Worm (Caenorhabditis elegans) whole organism, late embryonic: ENCODE data around the gene C17G10.7.

ENCODE experiments used
- F13H6.1 ChIP-seq: sonication (generic microtip); optimal IDR thresholded peaks from 2 replicates; lab custom pipeline; 2016; ENCODE audit warnings: missing genetic modification characterization, missing compliant biosample characterization
- K09A11.1 ChIP-seq: sonication (generic microtip); optimal IDR thresholded peaks from 2 replicates; lab custom pipeline; 2017; ENCODE audit warnings: antibody characterized with exemption, mild to moderate bottlenecking, missing genetic modification characterization, missing compliant biosample characterization; ENCODE audit not compliant: insufficient read depth
- T23F11.4 ChIP-seq: fragments of 200-800 bp; sonication (Bioruptor generic); optimal IDR thresholded peaks from 2 replicates; lab custom pipeline; 2018; ENCODE audit warnings: mild to moderate bottlenecking, missing genetic modification characterization, missing compliant biosample characterization
- ama-1 ChIP-seq: fragments of 150-350 bp; optimal IDR thresholded peaks from 2 replicates; lab custom pipeline; 2014
- ceh-14 ChIP-seq: sonication (generic microtip); optimal IDR thresholded peaks from 2 replicates; lab custom pipeline; 2016; ENCODE audit warnings: missing genotype, missing genetic modification characterization, missing compliant biosample characterization
- ceh-18 ChIP-seq: sonication (generic microtip); optimal IDR thresholded peaks from 2 replicates; lab custom pipeline; 2016; ENCODE audit warnings: missing genetic modification characterization, missing compliant biosample characterization
- ceh-19 ChIP-seq: fragments of 200-800 bp; sonication (Bioruptor generic); optimal IDR thresholded peaks from 2 replicates; lab custom pipeline; 2018; ENCODE audit warnings: mild to moderate bottlenecking, missing genetic modification characterization, missing compliant biosample characterization
- ceh-2 ChIP-seq: sonication (generic microtip); optimal IDR thresholded peaks from 2 replicates; lab custom pipeline; 2016; ENCODE audit warnings: missing genotype, missing genetic modification characterization, missing compliant biosample characterization
- ceh-34 ChIP-seq: sonication (generic microtip); optimal IDR thresholded peaks from 2 replicates; lab custom pipeline; 2016; ENCODE audit warnings: mild to moderate bottlenecking, missing genetic modification characterization, missing compliant biosample characterization
- ceh-45 ChIP-seq: fragments of 200-800 bp; sonication (Bioruptor generic); IDR thresholded peaks from 2 replicates; pipeline ENCODE4 v1.3.6; 2022; ENCODE audit warnings: missing genetic modification reagents, missing genetic modification characterization, missing compliant biosample characterization
- dmd-4 ChIP-seq: sonication (generic microtip); optimal IDR thresholded peaks from 2 replicates; lab custom pipeline; 2016; ENCODE audit warnings: borderline replicate concordance, missing genetic modification characterization, missing compliant biosample characterization
- dve-1 ChIP-seq: sonication (generic microtip); optimal IDR thresholded peaks from 2 replicates; lab custom pipeline; 2017; ENCODE audit warnings: antibody characterized with exemption, mild to moderate bottlenecking, missing genetic modification characterization, missing compliant biosample characterization
- ets-4 ChIP-seq: sonication (generic microtip); optimal IDR thresholded peaks from 2 replicates; lab custom pipeline; 2016; ENCODE audit warnings: missing genetic modification characterization, missing compliant biosample characterization
- hlh-15 ChIP-seq: sonication (generic microtip); optimal IDR thresholded peaks from 2 replicates; lab custom pipeline; 2016; ENCODE audit warnings: missing genetic modification characterization, missing compliant biosample characterization
- hlh-8 ChIP-seq: sonication (generic microtip); optimal IDR thresholded peaks from 2 replicates; lab custom pipeline; 2016; ENCODE audit warnings: missing genotype, missing genetic modification characterization, missing compliant biosample characterization
- lim-6 ChIP-seq: sonication (generic microtip); optimal IDR thresholded peaks from 2 replicates; lab custom pipeline; 2016; ENCODE audit warnings: missing genetic modification characterization, missing compliant biosample characterization
- mec-3 ChIP-seq: sonication (generic microtip); optimal IDR thresholded peaks from 2 replicates; lab custom pipeline; 2016; ENCODE audit warnings: borderline replicate concordance, missing genetic modification characterization, missing compliant biosample characterization
- nhr-11 ChIP-seq: fragments of 150-350 bp; optimal IDR thresholded peaks from 2 replicates; lab custom pipeline; 2014; ENCODE audit warnings: missing biosample characterization, missing genetic modification characterization
- nhr-232 ChIP-seq: sonication (generic microtip); optimal IDR thresholded peaks from 2 replicates; lab custom pipeline; 2016; ENCODE audit warnings: missing genetic modification characterization, missing compliant biosample characterization
- npax-4 ChIP-seq: sonication (generic microtip); optimal IDR thresholded peaks from 2 replicates; lab custom pipeline; 2016; ENCODE audit warnings: missing genetic modification characterization, missing compliant biosample characterization
- pha-2 ChIP-seq: sonication (generic microtip); optimal IDR thresholded peaks from 2 replicates; lab custom pipeline; 2017; ENCODE audit warnings: mild to moderate bottlenecking, missing genetic modification characterization, missing compliant biosample characterization
- ref-2 ChIP-seq: sonication (generic microtip); optimal IDR thresholded peaks from 2 replicates; lab custom pipeline; 2016; ENCODE audit warnings: missing genetic modification characterization, missing compliant biosample characterization
- rnt-1 ChIP-seq: sonication (generic microtip); optimal IDR thresholded peaks from 2 replicates; lab custom pipeline; 2016; ENCODE audit warnings: missing genetic modification characterization, missing compliant biosample characterization
- sdc-2 ChIP-seq: sonication (generic microtip); optimal IDR thresholded peaks from 2 replicates; lab custom pipeline; 2016; ENCODE audit warnings: missing genotype, missing genetic modification characterization, missing compliant biosample characterization
- sox-2 ChIP-seq: fragments of 200-800 bp; sonication (Bioruptor generic); IDR thresholded peaks from 2 replicates; pipeline ENCODE4 v1.3.6; 2022; ENCODE audit warnings: missing genetic modification reagents, missing genetic modification characterization, missing compliant biosample characterization
- sox-4 ChIP-seq: sonication (generic microtip); optimal IDR thresholded peaks from 2 replicates; lab custom pipeline; 2017; ENCODE audit warnings: mild to moderate bottlenecking, missing genetic modification characterization, inconsistent platforms, missing compliant biosample characterization
- syd-9 ChIP-seq: sonication (generic microtip); optimal IDR thresholded peaks from 2 replicates; lab custom pipeline; 2016; ENCODE audit warnings: mild to moderate bottlenecking, missing genetic modification characterization, moderate library complexity, missing compliant biosample characterization
- tbx-2 ChIP-seq: sonication (generic microtip); optimal IDR thresholded peaks from 2 replicates; lab custom pipeline; 2016; ENCODE audit warnings: missing genetic modification characterization, missing compliant biosample characterization
- tbx-7 ChIP-seq: sonication (generic microtip); optimal IDR thresholded peaks from 2 replicates; lab custom pipeline; 2016; ENCODE audit warnings: missing genotype, missing genetic modification characterization, missing compliant biosample characterization
- ttx-3 ChIP-seq: sonication (generic microtip); optimal IDR thresholded peaks from 2 replicates; lab custom pipeline; 2016; ENCODE audit warnings: missing genetic modification reagents, missing genetic modification characterization, missing compliant biosample characterization
- unc-42 ChIP-seq: sonication (generic microtip); optimal IDR thresholded peaks from 2 replicates; lab custom pipeline; 2016; ENCODE audit warnings: missing genotype, missing genetic modification characterization, missing compliant biosample characterization
- unc-86 ChIP-seq: sonication (generic microtip); optimal IDR thresholded peaks from 2 replicates; lab custom pipeline; 2016; ENCODE audit warnings: missing genetic modification characterization, missing compliant biosample characterization

The C17G10.7 gene

ce11 chrII:5607756-5608155 is at the start of gene C17G10.7:
C17G10.7 (minus strand) TSS chrII:5607856.
- no peak for TF ChIP-seq ets-4 (tag; lab: Kevin White, UChicago)
- TF ChIP-seq ceh-18, result no peak
- TF ChIP-seq lim-6 (tag; lab: Kevin White, UChicago), result no peak
- TF ChIP-seq T23F11.4 (GFP tag; lab: Kevin White, UChicago), result no peak
- no peak for TF ChIP-seq tbx-7 (tag; lab: Kevin White, UChicago)
- no peak for TF ChIP-seq nhr-11 (tag; lab: Kevin White, UChicago)
- TF ChIP-seq ceh-34 (tag; lab: Kevin White, UChicago), result no peak
- no peak for TF ChIP-seq hlh-15 (tag; lab: Kevin White, UChicago)
- no peak for TF ChIP-seq dve-1 (tag; lab: Kevin White, UChicago)
- TF ChIP-seq unc-86 (tag; lab: Kevin White, UChicago), result no peak
- no peak for TF ChIP-seq ref-2 (tag; lab: Kevin White, UChicago)
- no peak for TF ChIP-seq sox-2
- no peak for TF ChIP-seq ceh-2 (tag; lab: Kevin White, UChicago)
- no peak for TF ChIP-seq tbx-2 (tag; lab: Kevin White, UChicago)
- TF ChIP-seq syd-9 (tag; lab: Kevin White, UChicago), result no peak
- no peak for TF ChIP-seq dmd-4 (tag; lab: Kevin White, UChicago)
- TF ChIP-seq sox-4 (tag; lab: Kevin White, UChicago), result no peak

ce11 chrII:5654215-5654614 is 46.6 kb upstream of the C17G10.7 start, which contains the start of gene F59E12.1:
F59E12.1 (plus strand) TSS chrII:5654515.
- TF ChIP-seq sdc-2 (no peak), unc-86 (tag; lab: Kevin White, UChicago) (no peak), ceh-19 (GFP tag; lab: Kevin White, UChicago) (no peak), hlh-15 (tag; lab: Kevin White, UChicago) (no peak), mec-3 (tag; lab: Kevin White, UChicago) (no peak), ama-1 (no peak), ceh-18 (no peak), hlh-8 (tag; lab: Kevin White, UChicago) (no peak), pha-2 (tag; lab: Kevin White, UChicago) (no peak), syd-9 (tag; lab: Kevin White, UChicago) (no peak), lim-6 (tag; lab: Kevin White, UChicago) (no peak), ttx-3 (tag; lab: Kevin White, UChicago) (no peak), dve-1 (tag; lab: Kevin White, UChicago) (no peak), ceh-14 (tag; lab: Kevin White, UChicago) (no peak), unc-42 (tag; lab: Kevin White, UChicago) (no peak), rnt-1 (tag; lab: Kevin White, UChicago) (no peak), ceh-45 (no peak), npax-4 (tag; lab: Kevin White, UChicago) (no peak)

- TF ChIP-seq pha-2 (tag; lab: Kevin White, UChicago) (no peak), nhr-232 (tag; lab: Kevin White, UChicago) (no peak)
Measured at ce11 chrII:5652334-5652733, 44.7 kb upstream of the C17G10.7 start, which contains the start of gene bli-2. bli-2 (minus strand) TSS chrII:5652434.

ce11 chrII:5651426-5651825 is 43.8 kb upstream of the C17G10.7 start:
- no peak for TF ChIP-seq ceh-19 (GFP tag; lab: Kevin White, UChicago)
- TF ChIP-seq ama-1, result no peak
- TF ChIP-seq F13H6.1 (tag; lab: Kevin White, UChicago), result no peak
- TF ChIP-seq K09A11.1 (tag; lab: Kevin White, UChicago), result no peak
- no peak for TF ChIP-seq nhr-11 (tag; lab: Kevin White, UChicago)
- TF ChIP-seq dmd-4 (tag; lab: Kevin White, UChicago), result no peak
- TF ChIP-seq, all 69 proteins: peak for 0
